Fruit fly (Drosophila melanogaster): ENCODE results near the gene psidin.

psidin gene

DNA sequence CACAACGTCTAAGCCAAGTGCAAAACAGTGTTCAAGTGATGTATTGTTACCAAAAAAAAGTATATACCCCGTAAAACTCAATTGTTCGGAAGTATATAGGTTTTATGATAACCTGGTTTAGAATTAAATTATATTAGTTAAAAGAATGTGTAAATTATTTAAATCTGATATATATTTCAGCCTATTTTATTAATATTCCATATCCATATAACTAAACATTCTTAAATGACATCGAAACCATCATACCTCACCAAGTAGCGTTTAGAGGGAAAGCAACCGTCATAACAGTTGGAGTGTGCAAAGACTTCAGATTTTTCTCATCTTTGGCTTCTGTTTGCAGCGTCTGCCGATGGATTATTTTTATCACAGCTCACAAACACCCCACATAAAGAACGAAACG lies 22.0 kb upstream of the psidin start (continued):
- TF ChIP-seq Xbp1 (GFP tag; optimal IDR thresholded peaks at IDR 0.05) (peak; percentile 74), dm (GFP tag; optimal IDR thresholded peaks at IDR 0.05) (no peak), cad (GFP tag; optimal IDR thresholded peaks at IDR 0.05) (no peak), jigr1 (GFP tag; IDR thresholded peaks at IDR 0.05) (peak; percentile 71; the same call in 1 of the 3 replicates), cg (GFP tag; optimal IDR thresholded peaks at IDR 0.05) (no peak), CG10565 (GFP tag; optimal IDR thresholded peaks at IDR 0.05) (no peak), ato (GFP tag; IDR thresholded peaks at IDR 0.05; ENCODE audit: partially characterized antibody) (no peak), CG7987 (GFP tag; optimal IDR thresholded peaks at IDR 0.05) (peak; percentile 24), CG30020 (tag; optimal IDR thresholded peaks at IDR 0.05) (peak; percentile 36), CG11695 (GFP tag; IDR thresholded peaks at IDR 0.05) (peak; percentile 83), CG1024 (GFP tag; IDR thresholded peaks at IDR 0.05) (peak; percentile 55; the same call in 1 of the 2 replicates), D19B (GFP tag; optimal IDR thresholded peaks at IDR 0.05) (peak; percentile 91), hb (GFP tag; IDR thresholded peaks at IDR 0.05; ENCODE audit: partially characterized antibody) (no peak), p53 (GFP tag; optimal IDR thresholded peaks at IDR 0.05) (no peak), tgo (GFP tag; IDR thresholded peaks at IDR 0.05) (peak; percentile 88), CG43689 (GFP tag; IDR thresholded peaks at IDR 0.05) (peak; percentile 57; the same call in 1 of the 2 replicates), CG5953 (GFP tag; IDR thresholded peaks at IDR 0.05) (peak; percentile 83), CG33557 (GFP tag; optimal IDR thresholded peaks at IDR 0.05) (peak; percentile 77), bsh (GFP tag; optimal IDR thresholded peaks at IDR 0.05) (peak; percentile 21 to 92), corto (GFP tag; optimal IDR thresholded peaks at IDR 0.05) (peak; percentile 1), Dip3 (GFP tag; optimal IDR thresholded peaks at IDR 0.05) (no peak), Asciz (GFP tag; optimal IDR thresholded peaks at IDR 0.05) (peak; percentile 80), otp (GFP tag; IDR thresholded peaks at IDR 0.05) (peak; percentile 85), gt (GFP tag; IDR thresholded peaks at IDR 0.05) (peak; percentile 67; the same call in 1 of the 2 replicates), D (optimal IDR thresholded peaks at IDR 0.05) (no peak), D (GFP tag; optimal IDR thresholded peaks at IDR 0.05) (peak; percentile 78), slbo (GFP tag; IDR thresholded peaks at IDR 0.05) (peak; percentile 90), Drgx (GFP tag; IDR thresholded peaks at IDR 0.05) (peak; percentile 88), cato (GFP tag; optimal IDR thresholded peaks at IDR 0.05; ENCODE audit: borderline replicate concordance) (peak; percentile 11)

DNA sequence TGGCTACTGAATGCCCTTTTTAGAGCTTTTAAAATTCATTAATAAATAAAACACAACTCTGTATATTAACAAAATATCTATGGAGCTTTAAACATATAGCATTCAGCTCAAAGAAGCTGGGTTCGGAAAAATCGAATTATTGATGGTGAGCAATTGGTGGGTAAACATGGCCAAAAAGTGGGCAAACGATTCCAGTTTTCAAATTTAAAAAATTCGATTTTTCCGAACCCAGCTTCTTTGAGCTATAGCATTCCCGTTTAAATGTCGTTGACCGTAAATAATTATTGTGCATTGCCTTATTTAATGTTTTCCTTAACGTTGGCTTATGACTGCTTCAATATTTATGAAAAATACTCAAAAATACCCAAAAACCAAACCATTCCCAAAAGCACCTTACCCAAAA lies 19.9 kb upstream of the psidin start:
- TF ChIP-seq Abd-B (GFP tag; optimal IDR thresholded peaks at IDR 0.05), result peak; percentile 35
- peak; percentile 20 for TF ChIP-seq CG2678 (tag; optimal IDR thresholded peaks at IDR 0.05)
- peak; percentile 57; the same call in 2 of the 3 replicates for TF ChIP-seq row (GFP tag; IDR thresholded peaks at IDR 0.05)
- TF ChIP-seq Neu2 (GFP tag; optimal IDR thresholded peaks at IDR 0.05; ENCODE audit: borderline replicate concordance), result no peak
- TF ChIP-seq CG6689 (GFP tag; IDR thresholded peaks at IDR 0.05), result 0 out of 2 replicates have a peak, but pooled peaks have one; percentile 9
- TF ChIP-seq CG17361 (GFP tag; IDR thresholded peaks at IDR 0.05), result peak; percentile 57; the same call in 2 of the 3 replicates
- peak; percentile 45 for TF ChIP-seq CG18262 (tag; optimal IDR thresholded peaks at IDR 0.05)
- no peak for TF ChIP-seq pan (optimal IDR thresholded peaks at IDR 0.05)
- no peak for TF ChIP-seq pan (GFP tag; optimal IDR thresholded peaks at IDR 0.05 in 1 of 2, IDR thresholded peaks at IDR 0.05 in 1 of 2)
- no peak for TF ChIP-seq CG18619 (GFP tag; optimal IDR thresholded peaks at IDR 0.05)
- TF ChIP-seq NC2α (GFP tag; optimal IDR thresholded peaks at IDR 0.05), result no peak
- TF ChIP-seq Med (GFP tag), result peak; percentile 73
- TF ChIP-seq HLHmδ (GFP tag; optimal IDR thresholded peaks at IDR 0.05), result no peak
- peak; percentile 25; the same call in 1 of the 2 replicates for TF ChIP-seq sisA (GFP tag; IDR thresholded peaks at IDR 0.05)
- no peak for TF ChIP-seq NK7.1 (GFP tag; optimal IDR thresholded peaks at IDR 0.05)
- TF ChIP-seq lmd (GFP tag; IDR thresholded peaks at IDR 0.05), result no peak
- TF ChIP-seq Ptx1 (GFP tag; IDR thresholded peaks at IDR 0.05), result peak; percentile 32; the same call in 1 of the 2 replicates
- TF ChIP-seq CG2120 (GFP tag; optimal IDR thresholded peaks at IDR 0.05), result peak; percentile 11
- TF ChIP-seq CG15011 (GFP tag; optimal IDR thresholded peaks at IDR 0.05), result no peak
- TF ChIP-seq dmrt99B (tag; optimal IDR thresholded peaks at IDR 0.05), result peak; percentile 11
- TF ChIP-seq Hr51 (GFP tag; optimal IDR thresholded peaks at IDR 0.05), result peak in 1 of 2 experiments; percentile 33
- TF ChIP-seq CG30403 (GFP tag; optimal IDR thresholded peaks at IDR 0.05), result peak; percentile 18
- no peak for TF ChIP-seq HHEX (GFP tag; optimal IDR thresholded peaks at IDR 0.05)

Measured in whole organism, embryonic.